Worm (Caenorhabditis elegans): Measurements from ENCODE around the gene F41B4.2.
A peak's percentile ranks its signal among the peaks of the same experiment; 100 is the strongest.

Gene F41B4.2

ce11 chrX:6784181-6784580 lies 50.9 kb downstream of the F41B4.2 start, which contains the start of gene bgal-2:
Gene bgal-2 (plus strand): TSS chrX:6784411.
- TF ChIP-seq F57C9.4 (tag; optimal IDR thresholded peaks at IDR 0.05) (no peak), nhr-80 (tag; optimal IDR thresholded peaks at IDR 0.05) (peak; percentile 55)

- TF ChIP-seq F39B2.1 (GFP tag; IDR thresholded peaks at IDR 0.05) (no peak), mxl-1 (tag; optimal IDR thresholded peaks at IDR 0.05) (no peak), Y79H2A.3 (GFP tag; conservative IDR thresholded peaks at IDR 0.05) (no peak), snpc-4 (GFP tag; optimal IDR thresholded peaks at IDR 0.05) (no peak), snpc-4 (tag; optimal IDR thresholded peaks at IDR 0.05) (no peak), snpc-1.3 (tag; optimal IDR thresholded peaks at IDR 0.05; ENCODE audit: insufficient read depth) (no peak), Y53G8AR.9 (GFP tag; conservative IDR thresholded peaks at IDR 0.05) (no peak), F55B11.4 (tag; optimal IDR thresholded peaks at IDR 0.05; ENCODE audit: borderline replicate concordance, insufficient read depth) (no peak), F22D6.2 (tag; optimal IDR thresholded peaks at IDR 0.05) (no peak), B0019.2 (GFP tag; conservative IDR thresholded peaks at IDR 0.05) (no peak), rec-8 (tag; optimal IDR thresholded peaks at IDR 0.05) (no peak), egrh-3 (GFP tag; IDR thresholded peaks at IDR 0.05) (no peak), ceh-27 (GFP tag; optimal IDR thresholded peaks at IDR 0.05) (no peak), attf-3 (GFP tag; conservative IDR thresholded peaks at IDR 0.05) (no peak), aptf-3 (GFP tag; IDR thresholded peaks at IDR 0.05) (no peak)
Observed at ce11 chrX:6782857-6783256, 52.2 kb downstream of the F41B4.2 start, which contains the start of gene idpp-6. Gene idpp-6 (plus strand): TSS chrX:6783157.
